Worm (Caenorhabditis elegans) whole organism, early embryonic: ENCODE measurements around the gene slfl-4.
"Not testable (repeated sequence)": the region's sequence is repeated elsewhere in the genome, so short reads cannot be mapped to it uniquely, and the experiment has no call there.

Experiments
- B0310.2 ChIP-seq: sonication (generic microtip); optimal IDR thresholded peaks from 2 replicates; lab custom pipeline; 2016; ENCODE audit warnings: mild to moderate bottlenecking, missing genetic modification characterization, missing compliant biosample characterization
- F13C5.2 ChIP-seq: sonication (generic microtip); optimal IDR thresholded peaks from 2 replicates; lab custom pipeline; 2017; ENCODE audit warnings: mild to moderate bottlenecking, missing genetic modification characterization, inconsistent platforms, missing compliant biosample characterization
- ama-1 ChIP-seq: fragments of 150-350 bp; optimal IDR thresholded peaks from 2 replicates; lab custom pipeline; 2014
- ceh-13 ChIP-seq: fragments of 200-800 bp; sonication (Bioruptor generic); optimal IDR thresholded peaks from 2 replicates; lab custom pipeline; 2018; ENCODE audit warnings: mild to moderate bottlenecking, missing genetic modification characterization, missing compliant biosample characterization
- ceh-36 ChIP-seq: sonication (generic microtip); optimal IDR thresholded peaks from 2 replicates; lab custom pipeline; 2016; ENCODE audit warnings: missing genetic modification characterization, inconsistent platforms, missing compliant biosample characterization
- flt-1 ChIP-seq: fragments of 200-800 bp; sonication (Bioruptor generic); IDR thresholded peaks from 2 replicates; pipeline ENCODE4 v1.3.6; 2022; ENCODE audit warnings: missing genetic modification characterization, missing compliant biosample characterization
- hmbx-1 ChIP-seq: sonication (generic microtip); optimal IDR thresholded peaks from 2 replicates; lab custom pipeline; 2016; ENCODE audit warnings: mild to moderate bottlenecking, missing genetic modification characterization, missing compliant biosample characterization
- hmg-4 ChIP-seq: fragments of 200-800 bp; sonication (Bioruptor generic); optimal IDR thresholded peaks from 2 replicates; lab custom pipeline; 2018; ENCODE audit warnings: mild to moderate bottlenecking, missing genetic modification characterization, missing compliant biosample characterization
- hnd-1 ChIP-seq: sonication (generic microtip); optimal IDR thresholded peaks from 2 replicates; lab custom pipeline; 2016; ENCODE audit warnings: missing genetic modification characterization, missing compliant biosample characterization
- pes-1 ChIP-seq: fragments of 200-800 bp; sonication (Bioruptor generic); IDR thresholded peaks from 2 replicates; pipeline ENCODE4 v1.3.6; 2022; ENCODE audit warnings: missing genetic modification reagents, missing genetic modification characterization, missing compliant biosample characterization
- scrt-1 ChIP-seq: fragments of 200-800 bp; sonication (Bioruptor generic); IDR thresholded peaks from 2 replicates; pipeline ENCODE4 v1.3.6; 2022; ENCODE audit warnings: missing genetic modification characterization, missing compliant biosample characterization
- sea-1 ChIP-seq: fragments of 200-800 bp; sonication (Bioruptor generic); conservative IDR thresholded peaks from 2 replicates; pipeline ENCODE4 v1.3.6; 2022; ENCODE audit warnings: missing genetic modification characterization, missing compliant biosample characterization
- tbx-37 ChIP-seq: fragments of 200-800 bp; sonication (Bioruptor generic); conservative IDR thresholded peaks from 2 replicates; pipeline ENCODE4 v1.3.6; 2022; ENCODE audit warnings: missing genetic modification reagents, missing genetic modification characterization, missing compliant biosample characterization
- tra-4 ChIP-seq: sonication (generic microtip); optimal IDR thresholded peaks from 2 replicates; lab custom pipeline; 2017; ENCODE audit warnings: missing genetic modification characterization, missing compliant biosample characterization

The slfl-4 gene

DNA sequence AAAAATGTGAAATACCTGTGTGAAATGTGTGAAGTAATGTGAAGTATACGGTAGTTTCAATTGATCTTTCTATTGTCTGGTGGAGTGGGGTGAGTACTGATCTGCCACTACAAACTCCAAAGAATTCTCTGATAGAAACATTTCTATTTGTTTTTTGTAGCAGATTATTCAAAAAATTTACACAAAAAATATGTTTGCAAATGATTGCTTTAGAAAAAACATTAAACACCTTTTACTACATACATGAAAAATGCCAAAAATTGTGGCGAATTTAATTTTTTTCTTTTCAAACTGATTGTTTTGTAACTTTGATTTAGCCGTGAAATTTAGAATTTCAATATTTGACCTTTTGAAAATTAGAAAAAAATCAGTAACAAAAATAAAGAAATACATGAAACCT lies 35.4 kb downstream of the slfl-4 start, which contains the start of gene ZK354.3:
Gene ZK354.3 (plus strand): TSS at position 301 of the 400 bp plus-strand sequence.
- TF ChIP-seq tra-4 (tag; lab: Kevin White, UChicago), result no peak

DNA sequence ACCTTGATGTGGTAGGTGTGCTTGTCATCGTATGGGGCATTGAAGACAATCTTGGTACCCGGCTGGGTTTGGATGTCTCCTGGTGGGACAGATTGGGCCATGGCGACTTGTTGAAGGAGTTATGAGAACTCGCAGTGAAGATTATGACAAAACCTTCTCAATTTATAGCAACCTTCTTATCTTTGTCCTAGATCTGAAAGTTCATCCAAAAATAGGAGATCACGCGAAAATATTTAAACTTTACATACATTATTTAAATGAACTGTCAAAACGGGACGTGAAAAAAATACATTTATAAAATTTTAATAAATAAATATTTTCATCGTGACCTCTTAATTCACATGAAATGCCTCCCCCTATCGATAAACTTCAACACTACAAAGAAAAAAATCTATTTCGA lies 38.7 kb downstream of the slfl-4 start, which contains the start of the genes msp-59 and ZK354.2:
Gene msp-59 (minus strand): TSS at position 101 of the 400 bp plus-strand sequence.
Gene ZK354.2 (plus strand): TSS at position 395 of the 400 bp plus-strand sequence.
- TF ChIP-seq tbx-37 (GFP tag; lab: Robert Waterston, UW); scrt-1; ceh-13 (GFP tag; lab: Kevin White, UChicago): not testable (repeated sequence)

DNA sequence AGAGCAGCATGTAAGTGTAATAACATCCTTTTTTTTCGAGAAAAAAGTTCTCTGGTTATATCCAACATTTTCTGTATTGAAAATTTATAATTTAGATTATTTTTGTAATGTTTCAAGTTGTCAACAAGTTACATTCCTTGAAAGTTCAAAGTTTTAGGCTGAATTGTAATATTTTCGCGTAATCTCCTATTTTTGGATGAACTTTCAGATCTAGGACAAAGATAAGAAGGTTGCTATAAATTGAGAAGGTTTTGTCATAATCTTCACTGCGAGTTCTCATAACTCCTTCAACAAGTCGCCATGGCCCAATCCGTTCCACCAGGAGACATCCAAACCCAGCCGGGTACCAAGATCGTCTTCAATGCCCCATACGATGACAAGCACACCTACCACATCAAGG lies 41.9 kb downstream of the slfl-4 start, which contains the start of gene msp-65:
Gene msp-65 (plus strand): TSS at position 301 of the 400 bp plus-strand sequence.
- not testable (repeated sequence) for TF ChIP-seq sea-1 (GFP tag; lab: Robert Waterston, UW); F13C5.2 (tag; lab: Kevin White, UChicago); B0310.2 (tag; lab: Kevin White, UChicago)

DNA sequence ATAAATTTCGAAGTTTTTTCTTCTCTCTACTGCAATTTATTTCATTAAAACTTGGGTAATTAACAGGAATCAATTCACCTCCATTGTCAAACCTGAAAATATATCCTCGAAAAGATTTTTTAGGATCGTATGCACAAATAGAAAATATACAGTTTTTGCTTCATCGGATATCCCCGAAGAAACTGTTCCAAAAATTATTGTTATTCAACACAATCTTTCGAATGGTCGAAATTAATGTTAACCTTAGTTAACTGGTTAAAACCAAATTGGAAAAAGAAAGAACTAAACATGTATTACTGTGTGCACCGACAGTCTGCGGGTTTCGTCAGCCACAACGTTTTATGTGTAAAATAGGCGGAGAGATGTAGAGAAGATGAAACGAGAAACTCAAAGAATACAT lies 42.8 kb downstream of the slfl-4 start:
- TF ChIP-seq F13C5.2 (tag; lab: Kevin White, UChicago) (no peak), ama-1 (lab: Kevin White, UChicago) (no peak), tbx-37 (GFP tag; lab: Robert Waterston, UW) (no peak), hmg-4 (no peak), pes-1 (no peak), hnd-1 (tag; lab: Kevin White, UChicago) (no peak), B0310.2 (tag; lab: Kevin White, UChicago) (no peak), flt-1 (no peak)

DNA sequence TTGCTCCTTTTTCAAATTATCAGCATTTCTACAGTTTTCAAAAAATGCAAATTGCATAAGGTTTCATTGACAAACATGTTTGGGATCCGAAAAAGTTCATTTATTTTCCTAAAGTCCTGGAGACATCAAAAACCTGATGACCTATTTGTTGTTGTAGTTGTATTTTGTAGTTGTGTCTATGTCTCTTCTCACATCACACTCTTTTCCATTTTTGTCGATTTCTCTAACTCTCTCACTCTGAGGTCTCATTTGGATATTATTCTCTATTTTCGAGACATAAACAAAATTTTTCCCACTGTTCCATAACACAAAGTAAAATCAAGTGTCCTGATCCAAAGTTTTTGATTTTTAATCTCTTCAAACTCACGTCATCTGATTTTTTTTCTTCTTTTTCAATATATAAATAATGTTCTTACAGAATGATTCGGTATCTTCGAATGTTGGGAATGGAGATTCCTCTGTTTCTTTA lies 44.5 kb downstream of the slfl-4 start, which contains the start of gene slc-46A:
Gene slc-46A (plus strand): TSS at position 419 of the 469 bp plus-strand sequence.
- TF ChIP-seq hmbx-1 (tag; lab: Kevin White, UChicago) (no peak), B0310.2 (tag; lab: Kevin White, UChicago) (no peak), hmg-4 (no peak), ceh-36 (tag; lab: Kevin White, UChicago) (no peak), pes-1 (no peak), tbx-37 (GFP tag; lab: Robert Waterston, UW) (no peak)
